Fruit fly (Drosophila melanogaster) whole organism, embryonic: ENCODE results near the gene CG3091.
A peak's percentile ranks its signal among the peaks of the same experiment; 100 is the strongest.

Experiments used
- ATbp ChIP-seq: fragments of 200-800 bp; sonication (Bioruptor generic); optimal IDR thresholded peaks from 2 replicates; lab custom pipeline; 2017; ENCODE audit warnings: missing biosample characterization, mild to moderate bottlenecking, missing genetic modification characterization, missing genetic modification reagents
- Bdp1 ChIP-seq: fragments of 200-800 bp; sonication (Bioruptor generic); optimal IDR thresholded peaks from 3 replicates; lab custom pipeline; 2016; ENCODE audit warnings: missing biosample characterization, missing genetic modification characterization
- CG10321 ChIP-seq: fragments of 200-800 bp; sonication (Bioruptor generic); IDR thresholded peaks from 2 replicates; pipeline ENCODE4 v1.3.6; 2022; ENCODE audit warnings: missing biosample characterization, missing genetic modification characterization
- CG10366 ChIP-seq: fragments of 200-800 bp; sonication (Bioruptor generic); IDR thresholded peaks from 2 replicates; pipeline ENCODE4 v1.3.6; 2022; ENCODE audit warnings: missing biosample characterization, missing genetic modification characterization
- CG10979 ChIP-seq: fragments of 200-800 bp; sonication (Bioruptor generic); optimal IDR thresholded peaks from 2 replicates; lab custom pipeline; 2018; ENCODE audit warnings: missing biosample characterization, mild to moderate bottlenecking, missing genetic modification characterization, moderate library complexity
- CG11093 ChIP-seq: fragments of 200-800 bp; sonication (Bioruptor generic); IDR thresholded peaks from 3 replicates; pipeline ENCODE4 v1.3.6; 2022; ENCODE audit warnings: missing biosample characterization, missing genetic modification characterization
- CG15601 ChIP-seq: fragments of 200-800 bp; sonication (Bioruptor generic); optimal IDR thresholded peaks from 3 replicates; lab custom pipeline; 2019; ENCODE audit warnings: missing biosample characterization, mild to moderate bottlenecking, missing genetic modification characterization, moderate library complexity
- CG16815 ChIP-seq: fragments of 200-800 bp; sonication (Bioruptor generic); optimal IDR thresholded peaks from 3 replicates; lab custom pipeline; 2017; ENCODE audit warnings: missing biosample characterization, mild to moderate bottlenecking, missing genetic modification characterization
- CG18599 ChIP-seq: fragments of 200-800 bp; sonication (Bioruptor generic); optimal IDR thresholded peaks from 3 replicates; lab custom pipeline; 2017; ENCODE audit warnings: missing biosample characterization, missing genetic modification characterization, mild to moderate bottlenecking, moderate library complexity, missing genetic modification reagents
- CG2875 ChIP-seq: fragments of 200-800 bp; sonication (Bioruptor generic); optimal IDR thresholded peaks from 2 replicates; lab custom pipeline; 2017; ENCODE audit warnings: missing biosample characterization, mild to moderate bottlenecking, missing genetic modification characterization, missing genetic modification reagents
- CG2889 ChIP-seq: fragments of 200-800 bp; sonication (Bioruptor generic); IDR thresholded peaks from 3 replicates; pipeline ENCODE4 v1.3.6; 2022; ENCODE audit warnings: missing biosample characterization, missing genetic modification characterization
- CG3847 ChIP-seq: fragments of 200-800 bp; sonication (Bioruptor generic); IDR thresholded peaks from 2 replicates; pipeline ENCODE4 v1.3.6; 2022; ENCODE audit warnings: missing biosample characterization, missing genetic modification characterization
- CG5245 ChIP-seq: fragments of 200-800 bp; sonication (Bioruptor generic); optimal IDR thresholded peaks from 3 replicates; lab custom pipeline; 2016; ENCODE audit warnings: missing biosample characterization, missing genetic modification characterization
- CG6254 ChIP-seq: fragments of 200-800 bp; sonication (Bioruptor generic); optimal IDR thresholded peaks from 3 replicates; lab custom pipeline; 2017; ENCODE audit warnings: mild to moderate bottlenecking, missing biosample characterization, missing genetic modification reagents, missing genetic modification characterization
- CG6765 ChIP-seq: fragments of 200-800 bp; sonication (Bioruptor generic); optimal IDR thresholded peaks from 3 replicates; lab custom pipeline; 2017; ENCODE audit warnings: missing biosample characterization, mild to moderate bottlenecking, missing genetic modification characterization
- CG7839 ChIP-seq: fragments of 200-800 bp; sonication (Bioruptor generic); optimal IDR thresholded peaks from 3 replicates; lab custom pipeline; 2018; ENCODE audit warnings: missing biosample characterization, mild to moderate bottlenecking, missing genetic modification characterization, moderate library complexity
- CG8924 ChIP-seq: fragments of 200-800 bp; optimal IDR thresholded peaks from 3 replicates; lab custom pipeline; 2019; ENCODE audit warnings: missing biosample characterization, mild to moderate bottlenecking, missing genetic modification characterization, moderate library complexity
- CG9727 ChIP-seq: fragments of 200-800 bp; sonication (Bioruptor generic); optimal IDR thresholded peaks from 3 replicates; lab custom pipeline; 2017; ENCODE audit warnings: missing biosample characterization, mild to moderate bottlenecking, missing genetic modification characterization
- CG9817 ChIP-seq: fragments of 200-800 bp; sonication (Bioruptor generic); optimal IDR thresholded peaks from 2 replicates; lab custom pipeline; 2018; ENCODE audit warnings: missing biosample characterization, mild to moderate bottlenecking, missing genetic modification characterization, moderate library complexity
- CG9876 ChIP-seq: fragments of 200-800 bp; sonication (Bioruptor generic); optimal IDR thresholded peaks from 2 replicates; lab custom pipeline; 2016; ENCODE audit warnings: missing biosample characterization, missing genetic modification characterization
- Dip2 ChIP-seq: fragments of 200-800 bp; sonication (Bioruptor generic); IDR thresholded peaks from 2 replicates; pipeline ENCODE4 v1.3.6; 2022; ENCODE audit warnings: missing biosample characterization, missing genetic modification characterization
- Dref ChIP-seq: fragments of 200-800 bp; sonication (Bioruptor generic); IDR thresholded peaks from 2 replicates; pipeline ENCODE4 v1.3.6; 2022; ENCODE audit warnings: missing biosample characterization, missing genetic modification characterization
- E2f1 ChIP-seq: fragments of 200-800 bp; sonication (Bioruptor generic); IDR thresholded peaks from 2 replicates; pipeline ENCODE4 v1.3.6; 2022; ENCODE audit warnings: missing biosample characterization, missing genetic modification characterization
- Ets65A ChIP-seq: fragments of 200-800 bp; sonication (Bioruptor generic); peaks from one replicate; lab custom pipeline; 2016; ENCODE audit warnings: missing biosample characterization, missing genetic modification characterization
- Hr78 ChIP-seq, 2 experiments: fragments of 200-800 bp in 1 of 2; fragments of >200 bp in 1 of 2; sonication (Bioruptor generic) in 1 of 2; optimal IDR thresholded peaks; 2 replicates each; lab custom pipeline; 2017 to 2019; ENCODE audit warnings: missing biosample characterization in 2 of 2, missing genetic modification characterization in 2 of 2, mild to moderate bottlenecking in 1 of 2, moderate library complexity in 1 of 2
- NC2β ChIP-seq: fragments of 200-800 bp; sonication (Bioruptor generic); optimal IDR thresholded peaks from 2 replicates; lab custom pipeline; 2016; ENCODE audit warnings: missing biosample characterization, missing genetic modification characterization
- Sox102F ChIP-seq: fragments of 200-800 bp; sonication (Bioruptor generic); optimal IDR thresholded peaks from 2 replicates; lab custom pipeline; 2018; ENCODE audit warnings: missing biosample characterization, mild to moderate bottlenecking, missing genetic modification characterization, moderate library complexity
- Trl ChIP-seq, 3 experiments: fragments of >200 bp in 2 of 3; fragments of 200-800 bp in 1 of 3; sonication (Bioruptor generic) in 1 of 3; optimal IDR thresholded peaks; 2 replicates in 1 of 3; 3 replicates in 2 of 3; lab custom pipeline; 2016 to 2017; ENCODE audit warnings: missing biosample characterization in 1 of 3, missing genetic modification characterization in 1 of 3
- ab ChIP-seq: fragments of 200-800 bp; sonication (Bioruptor generic); optimal IDR thresholded peaks from 2 replicates; lab custom pipeline; 2016; ENCODE audit warnings: missing biosample characterization, missing genetic modification characterization
- croc ChIP-seq: fragments of 200-800 bp; sonication (Bioruptor generic); conservative IDR thresholded peaks from 3 replicates; pipeline ENCODE4 v1.3.6; 2022; ENCODE audit warnings: missing biosample characterization, missing genetic modification characterization
- dmrt11E ChIP-seq: fragments of 200-800 bp; sonication (Bioruptor generic); optimal IDR thresholded peaks from 3 replicates; lab custom pipeline; 2018; ENCODE audit warnings: missing biosample characterization, mild to moderate bottlenecking, missing genetic modification characterization, moderate library complexity
- ems ChIP-seq: fragments of 200-800 bp; sonication (Bioruptor generic); optimal IDR thresholded peaks from 3 replicates; lab custom pipeline; 2016; ENCODE audit warnings: missing biosample characterization, missing genetic modification characterization
- exex ChIP-seq: fragments of 200-800 bp; sonication (Bioruptor generic); optimal IDR thresholded peaks from 4 replicates; lab custom pipeline; 2018; ENCODE audit warnings: missing biosample characterization, mild to moderate bottlenecking, missing genetic modification characterization, moderate library complexity
- gsb-n ChIP-seq: fragments of 200-800 bp; sonication (Bioruptor generic); optimal IDR thresholded peaks from 3 replicates; lab custom pipeline; 2018; ENCODE audit warnings: missing biosample characterization, mild to moderate bottlenecking, missing genetic modification characterization
- her ChIP-seq: fragments of 200-800 bp; sonication (Bioruptor generic); optimal IDR thresholded peaks from 2 replicates; lab custom pipeline; 2016; ENCODE audit warnings: missing biosample characterization, missing genetic modification characterization
- lov ChIP-seq, 2 experiments: fragments of 200-800 bp in 1 of 2; fragments of >200 bp in 1 of 2; sonication (Bioruptor generic) in 1 of 2; IDR thresholded peaks in 1 of 2; optimal IDR thresholded peaks in 1 of 2; 2 replicates in 1 of 2; 3 replicates in 1 of 2; pipeline versions ENCODE4 v1.3.6 to Lab custom; 2017 to 2022; ENCODE audit warnings: missing biosample characterization in 1 of 2, missing genetic modification characterization in 1 of 2
- nau ChIP-seq: fragments of 200-800 bp; sonication (Bioruptor generic); optimal IDR thresholded peaks from 3 replicates; lab custom pipeline; 2017; ENCODE audit warnings: missing biosample characterization, mild to moderate bottlenecking, missing genetic modification characterization, missing genetic modification reagents
- nom ChIP-seq: fragments of 200-800 bp; sonication (Bioruptor generic); optimal IDR thresholded peaks from 2 replicates; lab custom pipeline; 2017; ENCODE audit warnings: missing biosample characterization, missing genetic modification characterization, mild to moderate bottlenecking, moderate library complexity, missing genetic modification reagents
- peb ChIP-seq: fragments of 200-800 bp; sonication (Bioruptor generic); IDR thresholded peaks from 2 replicates; pipeline ENCODE4 v1.3.6; 2022; ENCODE audit warnings: missing biosample characterization, missing genetic modification characterization
- pum ChIP-seq: fragments of 200-800 bp; sonication (Bioruptor generic); optimal IDR thresholded peaks from 2 replicates; lab custom pipeline; 2016; ENCODE audit warnings: missing biosample characterization, missing genetic modification characterization
- ro ChIP-seq: fragments of 200-800 bp; sonication (Bioruptor generic); IDR thresholded peaks from 2 replicates; pipeline ENCODE4 v1.3.6; 2022; ENCODE audit warnings: missing biosample characterization, missing genetic modification characterization
- salm ChIP-seq: fragments of 200-800 bp; sonication (Bioruptor generic); optimal IDR thresholded peaks from 2 replicates; lab custom pipeline; 2018; ENCODE audit warnings: missing biosample characterization, mild to moderate bottlenecking, missing genetic modification characterization
- scrt ChIP-seq: fragments of 200-800 bp; sonication (Bioruptor generic); optimal IDR thresholded peaks from 2 replicates; lab custom pipeline; 2018; ENCODE audit warnings: missing biosample characterization, mild to moderate bottlenecking, missing genetic modification characterization, moderate library complexity
- sens-2 ChIP-seq: fragments of 200-800 bp; sonication (Bioruptor generic); IDR thresholded peaks from 2 replicates; pipeline ENCODE4 v1.3.6; 2022; ENCODE audit warnings: missing biosample characterization, missing genetic modification characterization
- sug ChIP-seq: fragments of 200-800 bp; optimal IDR thresholded peaks from 2 replicates; lab custom pipeline; 2019; ENCODE audit warnings: missing biosample characterization, mild to moderate bottlenecking, missing genetic modification characterization, moderate library complexity
- tgo ChIP-seq: fragments of 200-800 bp; sonication (Bioruptor generic); IDR thresholded peaks from 3 replicates; pipeline ENCODE4 v1.3.6; 2022; ENCODE audit warnings: missing biosample characterization, missing genetic modification characterization
- unpg ChIP-seq: fragments of 200-800 bp; sonication (Bioruptor generic); optimal IDR thresholded peaks from 3 replicates; lab custom pipeline; 2018; ENCODE audit warnings: missing biosample characterization, mild to moderate bottlenecking, missing genetic modification characterization, moderate library complexity
- vnd ChIP-seq: fragments of 200-800 bp; sonication (Bioruptor generic); IDR thresholded peaks from 3 replicates; pipeline ENCODE4 v1.3.6; 2022; ENCODE audit warnings: missing biosample characterization, missing genetic modification characterization; ENCODE audit not compliant: partially characterized antibody
- zen ChIP-seq: fragments of 200-800 bp; sonication (Bioruptor generic); optimal IDR thresholded peaks from 3 replicates; lab custom pipeline; 2018; ENCODE audit warnings: missing biosample characterization, mild to moderate bottlenecking, missing genetic modification characterization, moderate library complexity
- zf30C ChIP-seq: fragments of 200-800 bp; sonication (Bioruptor generic); optimal IDR thresholded peaks from 3 replicates; lab custom pipeline; 2018; ENCODE audit warnings: missing biosample characterization, mild to moderate bottlenecking, missing genetic modification characterization

The CG3091 gene

dm6 chrX:2274704-2275199 is 20.8 kb upstream of the CG3091 start, which contains the start of gene Grp170 (continued):
- TF ChIP-seq zen (tag; lab: Kevin White, UChicago) (no peak), CG10321 (GFP tag; lab: Robert Waterston, UW) (no peak), vnd (GFP tag; lab: Robert Waterston, UW) (peak; percentile 87), croc (GFP tag; lab: Robert Waterston, UW) (no peak), Ets65A (GFP tag; lab: Kevin White, UChicago) (no peak), CG10366 (GFP tag; lab: Robert Waterston, UW) (no peak), CG8924 (tag; lab: Kevin White, UChicago) (peak; percentile 27), CG15601 (no peak), exex (tag; lab: Kevin White, UChicago) (no peak), gsb-n (tag; lab: Kevin White, UChicago) (no peak), NC2β (GFP tag; lab: Kevin White, UChicago) (no peak), unpg (GFP tag; lab: Kevin White, UChicago) (no peak), Dip2 (GFP tag; lab: Robert Waterston, UW) (no peak), CG16815 (GFP tag; lab: Kevin White, UChicago) (no peak), nom (GFP tag; lab: Kevin White, UChicago) (peak; percentile 51), salm (tag; lab: Kevin White, UChicago) (no peak), CG11093 (no peak), CG9727 (GFP tag; lab: Kevin White, UChicago) (no peak), Dref (GFP tag; lab: Robert Waterston, UW) (peak; percentile 92), CG9817 (tag; lab: Kevin White, UChicago) (no peak), ATbp (GFP tag; lab: Kevin White, UChicago) (no peak), CG10979 (tag; lab: Kevin White, UChicago) (no peak), sens-2 (no peak), Bdp1 (GFP tag; lab: Kevin White, UChicago) (no peak), tgo (no peak), CG2889 (GFP tag; lab: Robert Waterston, UW) (no peak), ems (GFP tag; lab: Kevin White, UChicago) (peak; percentile 2), Sox102F (no peak), zf30C (GFP tag; lab: Kevin White, UChicago) (no peak), sug (tag; lab: Kevin White, UChicago) (peak; percentile 34), CG6765 (GFP tag; lab: Kevin White, UChicago) (no peak), E2f1 (GFP tag; lab: Robert Waterston, UW) (no peak), CG6254 (GFP tag; lab: Kevin White, UChicago) (no peak), Hr78 (GFP tag; optimal IDR thresholded peaks at IDR 0.05; lab: Kevin White, UChicago) (no peak), nau (GFP tag; lab: Kevin White, UChicago) (no peak), pum (GFP tag; lab: Kevin White, UChicago) (no peak), CG9876 (GFP tag; lab: Kevin White, UChicago) (no peak), Trl (optimal IDR thresholded peaks at IDR 0.05; lab: Kevin White, UChicago) (no peak), Trl (GFP tag; optimal IDR thresholded peaks at IDR 0.05; lab: Kevin White, UChicago) (no peak), lov (optimal IDR thresholded peaks at IDR 0.05; lab: Kevin White, UChicago) (no peak), lov (GFP tag; IDR thresholded peaks at IDR 0.05; lab: Robert Waterston, UW) (no peak), CG7839 (no peak), CG2875 (GFP tag; lab: Kevin White, UChicago) (no peak), CG5245 (GFP tag; lab: Kevin White, UChicago) (no peak), CG18599 (GFP tag; lab: Kevin White, UChicago) (no peak), scrt (GFP tag; lab: Kevin White, UChicago) (peak; percentile 93), her (GFP tag; lab: Kevin White, UChicago) (no peak), ab (GFP tag; lab: Kevin White, UChicago) (no peak), dmrt11E (no peak), ro (GFP tag; lab: Robert Waterston, UW) (no peak), peb (GFP tag; lab: Robert Waterston, UW) (no peak), CG3847 (GFP tag; lab: Robert Waterston, UW) (peak; percentile 69)
